Fruit fly (Drosophila melanogaster) whole organism, embryonic: ENCODE measurements around the gene CG15144.

Experiments
- Awh ChIP-seq: fragments of 200-800 bp; sonication (Bioruptor generic); IDR thresholded peaks from 2 replicates; pipeline ENCODE4, ENCODE4 v1.3.6; 2022; ENCODE audit warnings: missing biosample characterization, missing genetic modification characterization
- CG10979 ChIP-seq: fragments of 200-800 bp; sonication (Bioruptor generic); optimal IDR thresholded peaks from 2 replicates; lab custom pipeline; 2018; ENCODE audit warnings: missing biosample characterization, mild to moderate bottlenecking, missing genetic modification characterization, moderate library complexity
- CG11456 ChIP-seq: fragments of 200-800 bp; sonication (Bioruptor generic); IDR thresholded peaks from 3 replicates; pipeline ENCODE4 v1.3.6; 2022; ENCODE audit warnings: missing biosample characterization, missing genetic modification characterization
- CG1233 ChIP-seq: fragments of 200-800 bp; sonication (Bioruptor generic); optimal IDR thresholded peaks from 4 replicates; lab custom pipeline; 2018; ENCODE audit warnings: missing biosample characterization, mild to moderate bottlenecking, missing genetic modification characterization
- CG13296 ChIP-seq: fragments of 200-800 bp; sonication (Bioruptor generic); optimal IDR thresholded peaks from 3 replicates; lab custom pipeline; 2018; ENCODE audit warnings: missing biosample characterization, mild to moderate bottlenecking, missing genetic modification characterization
- CG14710 ChIP-seq: fragments of 200-800 bp; sonication (Bioruptor generic); optimal IDR thresholded peaks from 3 replicates; lab custom pipeline; 2019; ENCODE audit warnings: missing biosample characterization, mild to moderate bottlenecking, missing genetic modification characterization, moderate library complexity
- CG1603 ChIP-seq: fragments of 200-800 bp; sonication (Bioruptor generic); optimal IDR thresholded peaks from 2 replicates; lab custom pipeline; 2019; ENCODE audit warnings: missing biosample characterization, mild to moderate bottlenecking, missing genetic modification characterization, moderate library complexity
- CG17186 ChIP-seq: fragments of 200-800 bp; sonication (Bioruptor generic); optimal IDR thresholded peaks from 3 replicates; lab custom pipeline; 2017; ENCODE audit warnings: missing biosample characterization, missing genetic modification reagents, missing genetic modification characterization
- CG18476 ChIP-seq: fragments of 200-800 bp; sonication (Bioruptor generic); optimal IDR thresholded peaks from 2 replicates; lab custom pipeline; 2016; ENCODE audit warnings: missing biosample characterization, mild to moderate bottlenecking, missing genetic modification characterization
- CG18599 ChIP-seq: fragments of 200-800 bp; sonication (Bioruptor generic); optimal IDR thresholded peaks from 3 replicates; lab custom pipeline; 2017; ENCODE audit warnings: missing biosample characterization, missing genetic modification characterization, mild to moderate bottlenecking, moderate library complexity, missing genetic modification reagents
- CG32772 ChIP-seq: fragments of 200-800 bp; sonication (Bioruptor generic); IDR thresholded peaks from 2 replicates; pipeline ENCODE4 v1.3.6; 2022; ENCODE audit warnings: missing biosample characterization, missing genetic modification characterization
- CG34422 ChIP-seq: fragments of 200-800 bp; sonication (Bioruptor generic); IDR thresholded peaks from 3 replicates; pipeline ENCODE4 v1.3.6; 2022; ENCODE audit warnings: missing biosample characterization, missing genetic modification characterization
- CG3995 ChIP-seq: fragments of 200-800 bp; sonication (Bioruptor generic); optimal IDR thresholded peaks from 3 replicates; lab custom pipeline; 2016; ENCODE audit warnings: missing biosample characterization, missing genetic modification characterization
- CG6272 ChIP-seq: fragments of 200-800 bp; sonication (Bioruptor generic); IDR thresholded peaks from 2 replicates; pipeline ENCODE4 v1.3.6; 2022; ENCODE audit warnings: missing biosample characterization, missing genetic modification characterization
- CG7556 ChIP-seq: fragments of 200-800 bp; sonication (Bioruptor generic); optimal IDR thresholded peaks from 2 replicates; lab custom pipeline; 2017; ENCODE audit warnings: missing biosample characterization, mild to moderate bottlenecking, missing genetic modification characterization
- CG8089 ChIP-seq: fragments of 200-800 bp; sonication (Bioruptor generic); optimal IDR thresholded peaks from 3 replicates; lab custom pipeline; 2016; ENCODE audit warnings: missing biosample characterization, missing genetic modification characterization
- CG9609 ChIP-seq: fragments of 200-800 bp; sonication (Bioruptor generic); optimal IDR thresholded peaks from 3 replicates; lab custom pipeline; 2016; ENCODE audit warnings: missing biosample characterization, missing genetic modification characterization
- D19B ChIP-seq: fragments of 200-800 bp; sonication (Bioruptor generic); optimal IDR thresholded peaks from 2 replicates; lab custom pipeline; 2017; ENCODE audit warnings: missing biosample characterization, mild to moderate bottlenecking, missing genetic modification characterization
- Ets97D ChIP-seq: fragments of 200-800 bp; sonication (Bioruptor generic); optimal IDR thresholded peaks from 3 replicates; lab custom pipeline; 2016; ENCODE audit warnings: missing biosample characterization, missing genetic modification characterization
- Fer1 ChIP-seq: fragments of 200-800 bp; sonication (Bioruptor generic); optimal IDR thresholded peaks from 2 replicates; lab custom pipeline; 2017; ENCODE audit warnings: missing biosample characterization, mild to moderate bottlenecking, missing genetic modification characterization
- H2.0 ChIP-seq: fragments of 200-800 bp; sonication (Bioruptor generic); IDR thresholded peaks from 2 replicates; pipeline ENCODE4 v1.3.6; 2022; ENCODE audit warnings: missing biosample characterization, missing genetic modification characterization
- HHEX ChIP-seq: fragments of 200-800 bp; sonication (Bioruptor generic); optimal IDR thresholded peaks from 3 replicates; lab custom pipeline; 2017; ENCODE audit warnings: missing biosample characterization, mild to moderate bottlenecking, missing genetic modification characterization, missing genetic modification reagents
- Lhr ChIP-seq: fragments of 200-800 bp; sonication (Bioruptor generic); optimal IDR thresholded peaks from 3 replicates; lab custom pipeline; 2017; ENCODE audit warnings: mild to moderate bottlenecking, missing biosample characterization, missing genetic modification reagents, missing genetic modification characterization
- MTF-1 ChIP-seq: fragments of 200-800 bp; sonication (Bioruptor generic); optimal IDR thresholded peaks from 2 replicates; lab custom pipeline; 2018; ENCODE audit warnings: missing biosample characterization, mild to moderate bottlenecking, missing genetic modification characterization, borderline replicate concordance
- Meics ChIP-seq: fragments of 200-800 bp; sonication (Bioruptor generic); optimal IDR thresholded peaks from 2 replicates; lab custom pipeline; 2017; ENCODE audit warnings: missing biosample characterization, mild to moderate bottlenecking, missing genetic modification characterization
- Mrtf ChIP-seq: fragments of 200-800 bp; sonication (Bioruptor generic); IDR thresholded peaks from 3 replicates; pipeline ENCODE4 v1.3.6; 2022; ENCODE audit warnings: missing biosample characterization, missing genetic modification characterization
- Nf-YA ChIP-seq: fragments of 200-800 bp; sonication (Bioruptor generic); IDR thresholded peaks from 2 replicates; pipeline ENCODE4 v1.3.6; 2022; ENCODE audit warnings: missing biosample characterization, missing genetic modification characterization
- Poxn ChIP-seq: fragments of 200-800 bp; sonication (Bioruptor generic); IDR thresholded peaks from 2 replicates; pipeline ENCODE4 v1.3.6; 2022; ENCODE audit warnings: missing biosample characterization, missing genetic modification characterization
- Rfx ChIP-seq: fragments of 200-800 bp; sonication (Bioruptor generic); IDR thresholded peaks from 2 replicates; pipeline ENCODE4 v1.3.6; 2022; ENCODE audit warnings: missing biosample characterization, missing genetic modification characterization
- Rx ChIP-seq: fragments of 200-800 bp; sonication (Bioruptor generic); IDR thresholded peaks from 2 replicates; pipeline ENCODE4 v1.3.6; 2022; ENCODE audit warnings: missing biosample characterization, missing genetic modification characterization
- Sox102F ChIP-seq: fragments of 200-800 bp; sonication (Bioruptor generic); optimal IDR thresholded peaks from 2 replicates; lab custom pipeline; 2018; ENCODE audit warnings: missing biosample characterization, mild to moderate bottlenecking, missing genetic modification characterization, moderate library complexity
- Taf1 ChIP-seq: fragments of 200-800 bp; sonication (Bioruptor generic); IDR thresholded peaks from 2 replicates; pipeline ENCODE4 v1.3.6; 2022; ENCODE audit warnings: missing biosample characterization, missing genetic modification characterization
- Vsx1 ChIP-seq: fragments of 200-800 bp; sonication (Bioruptor generic); optimal IDR thresholded peaks from 2 replicates; lab custom pipeline; 2017; ENCODE audit warnings: missing biosample characterization, mild to moderate bottlenecking, missing genetic modification characterization, missing genetic modification reagents
- Xrp1 ChIP-seq: fragments of 200-800 bp; sonication (Bioruptor generic); IDR thresholded peaks from 2 replicates; pipeline ENCODE4 v1.3.6; 2022; ENCODE audit warnings: missing biosample characterization, missing genetic modification characterization
- YL-1 ChIP-seq: fragments of 200-800 bp; sonication (Bioruptor generic); optimal IDR thresholded peaks from 3 replicates; lab custom pipeline; 2017; ENCODE audit warnings: missing biosample characterization, mild to moderate bottlenecking, missing genetic modification characterization
- ap ChIP-seq: fragments of 200-800 bp; sonication (Bioruptor generic); IDR thresholded peaks from 2 replicates; pipeline ENCODE4 v1.3.6; 2022; ENCODE audit warnings: missing biosample characterization, missing genetic modification characterization
- az2 ChIP-seq: fragments of 200-800 bp; sonication (Bioruptor generic); optimal IDR thresholded peaks from 3 replicates; lab custom pipeline; 2016; ENCODE audit warnings: missing biosample characterization, missing genetic modification characterization
- chm ChIP-seq: fragments of 200-800 bp; sonication (Bioruptor generic); IDR thresholded peaks from 2 replicates; pipeline ENCODE4 v1.3.6; 2022; ENCODE audit warnings: missing biosample characterization, missing genetic modification characterization
- gcm2 ChIP-seq: fragments of 200-800 bp; sonication (Bioruptor generic); optimal IDR thresholded peaks from 2 replicates; lab custom pipeline; 2016; ENCODE audit warnings: missing biosample characterization, missing genetic modification characterization
- gro ChIP-seq: fragments of 200-800 bp; sonication (Bioruptor generic); optimal IDR thresholded peaks from 2 replicates; lab custom pipeline; 2016; ENCODE audit warnings: missing biosample characterization, missing genetic modification characterization
- ken ChIP-seq: fragments of 200-800 bp; sonication (Bioruptor generic); IDR thresholded peaks from 3 replicates; pipeline ENCODE4 v1.3.6; 2022; ENCODE audit warnings: missing biosample characterization, missing genetic modification characterization
- klu ChIP-seq: fragments of 200-800 bp; sonication (Bioruptor generic); IDR thresholded peaks from 2 replicates; pipeline ENCODE4 v1.3.6; 2022; ENCODE audit warnings: missing biosample characterization, missing genetic modification characterization
- lov ChIP-seq, 2 experiments: fragments of 200-800 bp in 1 of 2; fragments of >200 bp in 1 of 2; sonication (Bioruptor generic) in 1 of 2; IDR thresholded peaks in 1 of 2; optimal IDR thresholded peaks in 1 of 2; 2 replicates in 1 of 2; 3 replicates in 1 of 2; pipeline versions ENCODE4 v1.3.6 to Lab custom; 2017 to 2022; ENCODE audit warnings: missing biosample characterization in 1 of 2, missing genetic modification characterization in 1 of 2
- pfk ChIP-seq: fragments of 200-800 bp; sonication (Bioruptor generic); optimal IDR thresholded peaks from 2 replicates; lab custom pipeline; 2018; ENCODE audit warnings: missing biosample characterization, mild to moderate bottlenecking, missing genetic modification characterization, moderate library complexity
- pita ChIP-seq: fragments of 200-800 bp; sonication (Bioruptor generic); optimal IDR thresholded peaks from 2 replicates; lab custom pipeline; 2017; ENCODE audit warnings: missing biosample characterization, mild to moderate bottlenecking, missing genetic modification characterization
- ranshi ChIP-seq: fragments of 200-800 bp; sonication (Bioruptor generic); IDR thresholded peaks from 2 replicates; pipeline ENCODE4 v1.3.6; 2022; ENCODE audit warnings: missing biosample characterization, missing genetic modification characterization
- scrt ChIP-seq: fragments of 200-800 bp; sonication (Bioruptor generic); optimal IDR thresholded peaks from 2 replicates; lab custom pipeline; 2018; ENCODE audit warnings: missing biosample characterization, mild to moderate bottlenecking, missing genetic modification characterization, moderate library complexity
- sna ChIP-seq: fragments of 200-800 bp; sonication (Bioruptor generic); IDR thresholded peaks from 2 replicates; pipeline ENCODE4 v1.3.6; 2022; ENCODE audit warnings: missing biosample characterization, missing genetic modification characterization; ENCODE audit not compliant: partially characterized antibody
- tna ChIP-seq: fragments of 200-800 bp; sonication (Bioruptor generic); IDR thresholded peaks from 2 replicates; pipeline ENCODE4 v1.3.6; 2022; ENCODE audit warnings: missing biosample characterization, missing genetic modification characterization; ENCODE audit not compliant: partially characterized antibody

CG15144 gene

dm6 chr2L:17514090-17514715 lies 14.7 kb downstream of the CG15144 start (continued):
- TF ChIP-seq CG7556: peak; percentile 94
- TF ChIP-seq ranshi (GFP tag; lab: Robert Waterston, UW): peak; percentile 88
- no peak for TF ChIP-seq gro (GFP tag; lab: Kevin White, UChicago)
- no peak for TF ChIP-seq CG3995 (GFP tag; lab: Kevin White, UChicago)
- peak; percentile 94 for TF ChIP-seq CG14710 (tag; lab: Kevin White, UChicago)
- peak; percentile 88 for TF ChIP-seq CG34422 (GFP tag; lab: Robert Waterston, UW)
- TF ChIP-seq CG11456 (GFP tag; lab: Robert Waterston, UW): peak; percentile 60; the same call in 2 of the 3 replicates
- TF ChIP-seq Vsx1 (GFP tag; lab: Kevin White, UChicago): peak; percentile 75
- TF ChIP-seq HHEX (GFP tag; lab: Kevin White, UChicago): peak; percentile 86
- peak; percentile 88 for TF ChIP-seq CG13296 (GFP tag; lab: Kevin White, UChicago)
- peak; percentile 86 for TF ChIP-seq Sox102F (GFP tag; lab: Kevin White, UChicago)
- peak; percentile 41; the same call in 1 of the 2 replicates for TF ChIP-seq Taf1
- TF ChIP-seq YL-1 (GFP tag; lab: Kevin White, UChicago): no peak
- TF ChIP-seq tna: no peak
- TF ChIP-seq ken: peak; percentile 80
- TF ChIP-seq CG18599: peak; percentile 96
- TF ChIP-seq lov (optimal IDR thresholded peaks at IDR 0.05; lab: Kevin White, UChicago): no peak
- TF ChIP-seq lov (GFP tag; IDR thresholded peaks at IDR 0.05; lab: Robert Waterston, UW): peak; percentile 85; the same call in 2 of the 3 replicates
- TF ChIP-seq scrt (GFP tag; lab: Kevin White, UChicago): peak; percentile 86
- TF ChIP-seq sna: no peak
- peak; percentile 75 for TF ChIP-seq Rfx
- peak; percentile 69 for TF ChIP-seq Lhr
- TF ChIP-seq Mrtf (GFP tag; lab: Robert Waterston, UW): peak; percentile 76; the same call in 2 of the 3 replicates
- peak; percentile 61 for TF ChIP-seq MTF-1 (GFP tag; lab: Kevin White, UChicago)
- no peak for TF ChIP-seq gcm2 (GFP tag; lab: Kevin White, UChicago)
- TF ChIP-seq Nf-YA (GFP tag; lab: Robert Waterston, UW): peak; percentile 84
- peak; percentile 87 for TF ChIP-seq CG32772 (GFP tag; lab: Robert Waterston, UW)
- peak; percentile 86 for TF ChIP-seq Meics (GFP tag; lab: Kevin White, UChicago)
- peak; percentile 18 for TF ChIP-seq CG17186 (GFP tag; lab: Kevin White, UChicago)
- peak; percentile 65 for TF ChIP-seq Rx (GFP tag; lab: Robert Waterston, UW)
- TF ChIP-seq CG18476 (GFP tag; lab: Kevin White, UChicago): peak; percentile 82
- TF ChIP-seq Poxn (GFP tag; lab: Robert Waterston, UW): peak; percentile 35; the same call in 1 of the 2 replicates
- TF ChIP-seq CG1603 (tag; lab: Kevin White, UChicago): peak; percentile 48
- peak; percentile 77 for TF ChIP-seq CG6272 (GFP tag; lab: Robert Waterston, UW)
- TF ChIP-seq Awh: peak; percentile 83
- no peak for TF ChIP-seq pita (GFP tag; lab: Kevin White, UChicago)
- TF ChIP-seq Ets97D (GFP tag; lab: Kevin White, UChicago): peak; percentile 34
- peak; percentile 79 for TF ChIP-seq CG1233
- peak; percentile 95 for TF ChIP-seq Xrp1 (GFP tag; lab: Robert Waterston, UW)
- TF ChIP-seq pfk (GFP tag; lab: Kevin White, UChicago): no peak
- TF ChIP-seq Fer1 (GFP tag; lab: Kevin White, UChicago): peak; percentile 94
- peak; percentile 29 for TF ChIP-seq D19B (GFP tag; lab: Kevin White, UChicago)
- TF ChIP-seq H2.0 (GFP tag; lab: Robert Waterston, UW): peak; percentile 78
- TF ChIP-seq klu (GFP tag; lab: Robert Waterston, UW): peak; percentile 56; the same call in 1 of the 2 replicates
- TF ChIP-seq ap: peak; percentile 77
- TF ChIP-seq chm (GFP tag; lab: Robert Waterston, UW): peak; percentile 84
- peak; percentile 58 for TF ChIP-seq CG8089 (GFP tag; lab: Kevin White, UChicago)
- peak; percentile 80 for TF ChIP-seq az2
- TF ChIP-seq CG9609: peak; percentile 76
- peak; percentile 95 for TF ChIP-seq CG10979 (tag; lab: Kevin White, UChicago)
